Fruit fly (Drosophila melanogaster) whole organism, adult: Measurements from ENCODE around the gene CG13458.

Experiments used
- CG11617 ChIP-seq: fragments of 200-800 bp; sonication (Bioruptor generic); optimal IDR thresholded peaks from 2 replicates; lab custom pipeline; 2017; ENCODE audit warnings: mild to moderate bottlenecking, missing biosample characterization, missing genetic modification reagents, missing genetic modification characterization
- CG12768 ChIP-seq: fragments of 200-800 bp; sonication (Bioruptor generic); optimal IDR thresholded peaks from 2 replicates; lab custom pipeline; 2017; ENCODE audit warnings: missing biosample characterization, missing genetic modification characterization, mild to moderate bottlenecking, moderate library complexity, missing genetic modification reagents
- CG14711 ChIP-seq: fragments of 200-800 bp; sonication (Bioruptor generic); optimal IDR thresholded peaks from 2 replicates; lab custom pipeline; 2018; ENCODE audit warnings: missing biosample characterization, mild to moderate bottlenecking, missing genetic modification characterization, moderate library complexity
- CG1620 ChIP-seq: fragments of 200-800 bp; sonication (Bioruptor generic); optimal IDR thresholded peaks from 2 replicates; lab custom pipeline; 2016; ENCODE audit warnings: missing biosample characterization, missing genetic modification characterization
- CG33017 ChIP-seq: fragments of 200-800 bp; sonication (Bioruptor generic); optimal IDR thresholded peaks from 2 replicates; lab custom pipeline; 2018; ENCODE audit warnings: missing biosample characterization, mild to moderate bottlenecking, missing genetic modification characterization, moderate library complexity
- CG5204 ChIP-seq: fragments of 200-800 bp; sonication (Bioruptor generic); optimal IDR thresholded peaks from 2 replicates; lab custom pipeline; 2016; ENCODE audit warnings: missing biosample characterization, missing genetic modification characterization
- CG7045 ChIP-seq: fragments of 200-800 bp; sonication (Bioruptor generic); optimal IDR thresholded peaks from 2 replicates; lab custom pipeline; 2017; ENCODE audit warnings: missing biosample characterization, mild to moderate bottlenecking, missing genetic modification characterization
- CG7101 ChIP-seq: fragments of 200-800 bp; sonication (Bioruptor generic); optimal IDR thresholded peaks from 2 replicates; lab custom pipeline; 2018; ENCODE audit warnings: missing biosample characterization, mild to moderate bottlenecking, missing genetic modification characterization, moderate library complexity
- Clk ChIP-seq: fragments of 200-800 bp; sonication (Bioruptor generic); optimal IDR thresholded peaks from 2 replicates; lab custom pipeline; 2017; ENCODE audit warnings: missing biosample characterization, missing genetic modification characterization
- Crg-1 ChIP-seq: fragments of 200-800 bp; sonication (Bioruptor generic); optimal IDR thresholded peaks from 2 replicates; lab custom pipeline; 2016; ENCODE audit warnings: missing biosample characterization, missing genetic modification characterization
- Hr96 ChIP-seq: fragments of 200-800 bp; sonication (Bioruptor generic); optimal IDR thresholded peaks from 2 replicates; lab custom pipeline; 2016; ENCODE audit warnings: missing biosample characterization, missing genetic modification characterization
- Mnt ChIP-seq: fragments of 200-800 bp; sonication (Bioruptor generic); optimal IDR thresholded peaks from 2 replicates; lab custom pipeline; 2016; ENCODE audit warnings: missing biosample characterization, mild to moderate bottlenecking, missing genetic modification characterization
- bab1 ChIP-seq: fragments of 200-800 bp; sonication (Bioruptor generic); optimal IDR thresholded peaks from 3 replicates; lab custom pipeline; 2019; ENCODE audit warnings: missing biosample characterization, mild to moderate bottlenecking, missing genetic modification characterization, moderate library complexity
- cic ChIP-seq: fragments of 200-800 bp; sonication (Bioruptor generic); optimal IDR thresholded peaks from 2 replicates; lab custom pipeline; 2017; ENCODE audit warnings: missing biosample characterization, mild to moderate bottlenecking, missing genetic modification characterization, moderate library complexity
- cnc ChIP-seq, 2 experiments: fragments of >200 bp; optimal IDR thresholded peaks; 2 replicates each; lab custom pipeline; 2017
- kay ChIP-seq: fragments of 200-800 bp; sonication (Bioruptor generic); peaks from one replicate; lab custom pipeline; 2016; ENCODE audit warnings: missing biosample characterization, missing genetic modification characterization, borderline replicate concordance
- ovo ChIP-seq: fragments of 200-800 bp; sonication (Bioruptor generic); optimal IDR thresholded peaks from 2 replicates; lab custom pipeline; 2016; ENCODE audit warnings: missing biosample characterization, missing genetic modification characterization
- pad ChIP-seq: fragments of 200-800 bp; sonication (Bioruptor generic); optimal IDR thresholded peaks from 3 replicates; lab custom pipeline; 2017; ENCODE audit warnings: missing biosample characterization, missing genetic modification characterization, mild to moderate bottlenecking, moderate library complexity, missing genetic modification reagents
- tj ChIP-seq: fragments of 200-800 bp; sonication (Bioruptor generic); optimal IDR thresholded peaks from 3 replicates; lab custom pipeline; 2017; ENCODE audit warnings: missing biosample characterization, mild to moderate bottlenecking, missing genetic modification characterization, moderate library complexity
- toe ChIP-seq: fragments of 200-800 bp; sonication (Bioruptor generic); optimal IDR thresholded peaks from 2 replicates; lab custom pipeline; 2016; ENCODE audit warnings: missing biosample characterization, missing genetic modification characterization

The CG13458 gene

DNA sequence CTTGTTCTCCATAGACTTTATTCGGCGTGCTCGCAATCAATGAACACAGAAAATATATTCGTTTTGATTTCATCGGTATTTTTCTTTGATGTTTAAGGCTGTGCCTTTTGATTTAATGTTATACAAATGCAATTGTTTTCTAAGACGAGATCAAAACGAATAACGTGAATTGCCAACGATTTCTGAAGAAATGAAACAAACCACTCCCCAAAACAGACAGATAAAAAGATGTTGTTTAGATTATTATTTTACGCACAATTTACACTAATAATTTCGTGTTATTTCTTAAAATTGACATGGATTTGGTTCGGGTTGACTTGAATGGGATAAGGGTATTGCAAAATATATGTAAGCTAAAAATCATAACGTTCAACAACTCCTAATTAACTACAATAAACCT is 17.9 kb downstream of the CG13458 start, which contains the start of gene CG13457:
Gene CG13457, minus strand, starts transcription at position 101 of the 400 bp plus-strand sequence.
- no peak for TF ChIP-seq Hr96 (GFP tag; lab: Kevin White, UChicago)
- no peak for TF ChIP-seq tj
- TF ChIP-seq Crg-1 (GFP tag; lab: Kevin White, UChicago) = no peak
- TF ChIP-seq Mnt = no peak

- TF ChIP-seq CG14711 (peak; percentile 67), Crg-1 (GFP tag; lab: Kevin White, UChicago) (peak; percentile 73), CG33017 (tag; lab: Kevin White, UChicago) (peak; percentile 90), Clk (peak; percentile 80), pad (GFP tag; lab: Kevin White, UChicago) (peak; percentile 62), CG12768 (GFP tag; lab: Kevin White, UChicago) (peak; percentile 90), CG5204 (peak; percentile 92), CG11617 (peak; percentile 95), CG1620 (GFP tag; lab: Kevin White, UChicago) (peak; percentile 64), CG7045 (GFP tag; lab: Kevin White, UChicago) (peak; percentile 88), Mnt (peak; percentile 86), cic (peak; percentile 40), CG7101 (tag; lab: Kevin White, UChicago) (peak; percentile 89), bab1 (peak; percentile 83), Hr96 (GFP tag; lab: Kevin White, UChicago) (peak; percentile 95), kay (GFP tag; lab: Kevin White, UChicago) (no peak), cnc (optimal IDR thresholded peaks at IDR 0.05; lab: Kevin White, UChicago) (no peak), ovo (peak; percentile 66), toe (peak; percentile 88), tj (peak; percentile 60)
These were observed 23.6 kb downstream of the CG13458 start, which contains the start of gene CG12316 for dm6 chr3L:15136659-15137572. TSS of gene CG12316 (minus strand) at chr3L:15136934.

DNA sequence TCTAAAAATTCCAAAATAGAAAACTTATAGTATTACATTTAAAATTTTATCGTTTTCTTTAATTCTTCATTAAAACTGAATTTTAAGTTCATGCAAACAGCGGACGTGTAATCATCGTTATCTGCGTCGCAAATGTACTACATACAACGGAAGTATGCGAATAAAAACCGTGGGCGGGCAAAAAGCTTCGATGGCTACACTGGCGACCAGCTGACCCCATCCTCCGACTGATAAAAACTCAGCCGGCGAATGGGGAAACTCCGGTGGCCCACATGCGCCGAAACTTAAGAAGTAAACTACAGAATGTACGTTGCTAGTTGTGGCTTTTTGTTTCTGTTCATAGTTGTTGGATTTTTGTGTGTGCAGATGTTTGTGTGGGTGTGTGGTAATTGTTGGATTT is 24.4 kb downstream of the CG13458 start:
- TF ChIP-seq CG5204 (no peak), kay (GFP tag; lab: Kevin White, UChicago) (peak; percentile 86), CG11617 (no peak), tj (no peak), Hr96 (GFP tag; lab: Kevin White, UChicago) (no peak), CG33017 (tag; lab: Kevin White, UChicago) (no peak)

DNA sequence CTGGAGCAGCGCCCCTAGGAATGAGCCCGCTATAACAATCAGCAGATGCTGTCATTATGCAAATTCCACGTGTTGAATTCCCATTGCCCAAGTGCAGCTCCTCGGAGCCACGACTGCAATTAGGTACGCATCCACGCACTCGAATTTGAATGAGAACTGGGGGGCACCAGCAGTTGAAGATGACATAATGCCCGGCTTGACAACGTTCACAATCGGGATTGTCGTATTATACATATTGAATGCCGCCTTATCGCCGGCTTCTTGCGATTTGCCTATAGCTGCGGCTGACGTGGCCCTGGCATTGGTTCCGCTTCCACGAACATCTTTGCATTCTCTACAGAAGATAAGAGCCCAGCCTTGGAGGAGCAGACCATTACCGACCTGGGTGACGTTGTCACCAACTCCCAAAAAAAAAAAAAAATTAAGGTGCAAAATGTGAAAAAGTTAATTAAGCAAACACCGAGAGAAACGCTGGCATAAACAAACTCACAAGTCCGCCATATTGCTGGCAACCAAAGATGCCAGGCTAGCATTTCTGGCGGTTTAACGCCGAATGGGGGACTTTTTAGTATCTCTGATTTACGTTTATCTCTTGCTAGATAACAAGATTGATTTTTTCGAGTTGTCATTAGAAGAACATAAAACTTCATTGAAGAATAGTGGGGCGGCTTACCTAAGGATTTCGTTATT is 27.1 kb downstream of the CG13458 start:
- TF ChIP-seq CG11617 (no peak), tj (peak; percentile 82)

- TF ChIP-seq cic (peak; percentile 11), CG14711 (no peak), CG7101 (tag; lab: Kevin White, UChicago) (no peak), bab1 (no peak), CG1620 (GFP tag; lab: Kevin White, UChicago) (no peak), CG12768 (GFP tag; lab: Kevin White, UChicago) (no peak), ovo (peak; percentile 42), cnc (optimal IDR thresholded peaks at IDR 0.05; lab: Kevin White, UChicago) (no peak), CG11617 (no peak), CG7045 (GFP tag; lab: Kevin White, UChicago) (peak; percentile 16), CG33017 (tag; lab: Kevin White, UChicago) (peak; percentile 2), toe (no peak), tj (no peak), kay (GFP tag; lab: Kevin White, UChicago) (no peak), Hr96 (GFP tag; lab: Kevin White, UChicago) (no peak), CG5204 (no peak), Clk (no peak), pad (GFP tag; lab: Kevin White, UChicago) (peak; percentile 81), Crg-1 (GFP tag; lab: Kevin White, UChicago) (peak; percentile 15), Mnt (no peak)
These were observed 28.0 kb downstream of the CG13458 start for dm6 chr3L:15141118-15142003.
